Worm (Caenorhabditis elegans) whole organism, L1 larva: ENCODE measurements around the gene K08D9.10.

ENCODE experiments used
- efl-3 ChIP-seq: fragments of 200-800 bp; sonication (Bioruptor generic); optimal IDR thresholded peaks from 2 replicates; lab custom pipeline; 2018; ENCODE audit warnings: mild to moderate bottlenecking, missing genetic modification characterization, missing compliant biosample characterization
- elt-3 ChIP-seq, 6 experiments: fragments of 150-350 bp in 1 of 6; sonication (generic microtip); optimal IDR thresholded peaks; 2 replicates each; lab custom pipeline; 2017 to 2018; ENCODE audit warnings: missing biosample characterization in 6 of 6, missing genetic modification characterization in 6 of 6, inconsistent platforms in 1 of 6
- fkh-10 ChIP-seq: sonication (generic microtip); optimal IDR thresholded peaks from 2 replicates; lab custom pipeline; 2017; ENCODE audit warnings: missing biosample characterization, missing genetic modification reagents, missing genetic modification characterization
- lsy-2 ChIP-seq, 2 experiments: fragments of 150-350 bp; optimal IDR thresholded peaks; 2 replicates each; lab custom pipeline; 2014; ENCODE audit warnings: missing biosample characterization in 2 of 2, missing genetic modification characterization in 2 of 2
- mdl-1 ChIP-seq, 2 experiments: fragments of 150-350 bp; optimal IDR thresholded peaks; 2 replicates each; lab custom pipeline; 2014 to 2017; ENCODE audit warnings: missing biosample characterization in 2 of 2, missing genetic modification characterization in 2 of 2, inconsistent platforms in 1 of 2
- nhr-12 ChIP-seq: sonication (generic microtip); optimal IDR thresholded peaks from 2 replicates; lab custom pipeline; 2017; ENCODE audit warnings: missing biosample characterization, missing genetic modification characterization
- nhr-237 ChIP-seq: fragments of 150-350 bp; optimal IDR thresholded peaks from 2 replicates; lab custom pipeline; 2014; ENCODE audit warnings: missing biosample characterization, missing genetic modification characterization
- nhr-77 ChIP-seq: fragments of 150-350 bp; optimal IDR thresholded peaks from 2 replicates; lab custom pipeline; 2014; ENCODE audit warnings: missing biosample characterization, missing genetic modification characterization
- unc-98 ChIP-seq: fragments of 200-800 bp; sonication (Bioruptor generic); IDR thresholded peaks from 2 replicates; pipeline ENCODE4 v1.3.6; 2022; ENCODE audit warnings: missing genetic modification characterization, missing compliant biosample characterization
- zag-1 ChIP-seq: fragments of 150-350 bp; optimal IDR thresholded peaks from 2 replicates; lab custom pipeline; 2014; ENCODE audit warnings: missing biosample characterization, missing genetic modification characterization
- ztf-11 ChIP-seq, 2 experiments: sonication (generic microtip); optimal IDR thresholded peaks; 2 replicates each; lab custom pipeline; 2016 to 2017; ENCODE audit warnings: missing genetic modification characterization in 2 of 2, missing biosample characterization in 1 of 2, missing compliant biosample characterization in 1 of 2

ce11 chrV:3244703-3245102 lies 14.0 kb downstream of the K08D9.10 start, which contains the start of gene srj-7:
- TF ChIP-seq unc-98 (no peak), zag-1 (tag; lab: Kevin White, UChicago) (no peak), elt-3 (tag; optimal IDR thresholded peaks at IDR 0.05; lab: Kevin White, UChicago) (no peak), nhr-237 (tag; lab: Kevin White, UChicago) (no peak), efl-3 (GFP tag; lab: Kevin White, UChicago) (no peak), fkh-10 (GFP tag; lab: Kevin White, UChicago) (no peak), mdl-1 (tag; optimal IDR thresholded peaks at IDR 0.05; lab: Kevin White, UChicago) (no peak), nhr-12 (tag; lab: Kevin White, UChicago) (no peak), lsy-2 (tag; optimal IDR thresholded peaks at IDR 0.05; lab: Kevin White, UChicago) (no peak), ztf-11 (tag; optimal IDR thresholded peaks at IDR 0.05; lab: Kevin White, UChicago) (no peak), nhr-77 (tag; lab: Kevin White, UChicago) (no peak)
